Worm (Caenorhabditis elegans) whole organism, L1 larva: ENCODE data around the gene grl-9.

Source experiments
- aly-2 ChIP-seq: fragments of 150-350 bp; optimal IDR thresholded peaks from 2 replicates; lab custom pipeline; 2014; ENCODE audit warnings: missing biosample characterization, missing genetic modification characterization
- ama-1 ChIP-seq: fragments of 150-350 bp; optimal IDR thresholded peaks from 2 replicates; lab custom pipeline; 2014
- hlh-4 ChIP-seq: sonication (generic microtip); optimal IDR thresholded peaks from 2 replicates; lab custom pipeline; 2016; ENCODE audit warnings: mild to moderate bottlenecking, missing genetic modification characterization, missing compliant biosample characterization
- lsy-2 ChIP-seq, 2 experiments: fragments of 150-350 bp; optimal IDR thresholded peaks; 2 replicates each; lab custom pipeline; 2014; ENCODE audit warnings: missing biosample characterization in 2 of 2, missing genetic modification characterization in 2 of 2
- nhr-12 ChIP-seq: sonication (generic microtip); optimal IDR thresholded peaks from 2 replicates; lab custom pipeline; 2017; ENCODE audit warnings: missing biosample characterization, missing genetic modification characterization
- pag-3 ChIP-seq: sonication (generic microtip); optimal IDR thresholded peaks from 2 replicates; lab custom pipeline; 2017; ENCODE audit warnings: missing genetic modification characterization, mild to moderate bottlenecking, missing compliant biosample characterization, antibody characterized with exemption, borderline replicate concordance; ENCODE audit not compliant: insufficient read depth
- pqm-1 ChIP-seq: sonication (generic microtip); optimal IDR thresholded peaks from 3 replicates; lab custom pipeline; 2017; ENCODE audit warnings: missing biosample characterization, missing genetic modification characterization
- sptf-1 ChIP-seq: fragments of 150-350 bp; optimal IDR thresholded peaks from 2 replicates; lab custom pipeline; 2014; ENCODE audit warnings: missing biosample characterization, missing genetic modification characterization
- unc-62 ChIP-seq: fragments of 150-350 bp; optimal IDR thresholded peaks from 2 replicates; lab custom pipeline; 2014; ENCODE audit warnings: missing biosample characterization, missing genetic modification reagents, missing genetic modification characterization

DNA sequence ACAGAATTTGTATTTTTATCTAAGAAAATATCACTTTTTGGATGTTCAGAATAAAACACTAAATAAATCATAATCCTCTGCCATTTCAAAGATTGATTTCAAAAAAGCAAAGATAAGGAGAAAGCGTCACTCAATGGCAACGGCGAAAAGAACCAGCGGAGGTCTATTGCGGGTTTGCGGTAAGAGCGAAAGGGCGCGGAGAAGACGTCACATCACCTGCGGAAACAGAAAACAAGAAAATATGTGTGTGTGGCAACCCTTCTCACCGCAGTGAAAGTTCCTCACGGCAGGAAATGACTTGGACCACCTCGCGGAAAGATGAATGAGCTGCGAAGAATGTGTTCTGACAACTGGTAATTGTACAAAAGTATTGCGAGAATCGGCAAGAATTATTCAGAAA, 31.7 kb downstream of the grl-9 start:
- no peak for TF ChIP-seq lsy-2 (tag; optimal IDR thresholded peaks at IDR 0.05; lab: Kevin White, UChicago)
- no peak for TF ChIP-seq unc-62
- TF ChIP-seq pag-3 (tag; lab: Kevin White, UChicago): no peak
- TF ChIP-seq nhr-12 (tag; lab: Kevin White, UChicago): no peak
- TF ChIP-seq pqm-1 (tag; lab: Kevin White, UChicago): no peak
- no peak for TF ChIP-seq sptf-1 (tag; lab: Kevin White, UChicago)
- no peak for TF ChIP-seq aly-2 (tag; lab: Kevin White, UChicago)
- TF ChIP-seq hlh-4 (tag; lab: Kevin White, UChicago): no peak
- TF ChIP-seq ama-1 (lab: Kevin White, UChicago): no peak
